Fruit fly (Drosophila melanogaster) whole organism, wandering third instar larva: ENCODE data around the gene Ptpa.
A peak's percentile ranks its signal among the peaks of the same experiment; 100 is the strongest.
"Not testable (repeated sequence)": the region's sequence is repeated elsewhere in the genome, so short reads cannot be mapped to it uniquely, and the experiment has no call there.

Experiments
- Abd-B ChIP-seq: fragments of >200 bp; optimal IDR thresholded peaks from 2 replicates; lab custom pipeline; 2017; ENCODE audit warnings: missing biosample characterization, missing genetic modification characterization
- CG32264 ChIP-seq: fragments of 200-800 bp; sonication (Bioruptor generic); optimal IDR thresholded peaks from 2 replicates; lab custom pipeline; 2016; ENCODE audit warnings: missing biosample characterization, missing genetic modification characterization
- CG9705 ChIP-seq: fragments of 200-800 bp; sonication (Bioruptor generic); optimal IDR thresholded peaks from 2 replicates; lab custom pipeline; 2018; ENCODE audit warnings: missing biosample characterization, mild to moderate bottlenecking, missing genetic modification characterization
- CrebA ChIP-seq: fragments of 200-800 bp; sonication (Bioruptor generic); optimal IDR thresholded peaks from 2 replicates; lab custom pipeline; 2016; ENCODE audit warnings: missing biosample characterization, mild to moderate bottlenecking, missing genetic modification characterization, borderline replicate concordance
- Dfd ChIP-seq: fragments of >200 bp; optimal IDR thresholded peaks from 2 replicates; lab custom pipeline; 2017; ENCODE audit warnings: missing biosample characterization, missing genetic modification characterization
- Dif ChIP-seq: fragments of 200-275, 200-300 bp; sonication (Bioruptor generic); optimal IDR thresholded peaks from 2 replicates; lab custom pipeline; 2018; ENCODE audit warnings: missing biosample characterization, missing genetic modification characterization; ENCODE audit not compliant: partially characterized antibody
- GATAd ChIP-seq: sonication (Bioruptor generic); optimal IDR thresholded peaks from 2 replicates; lab custom pipeline; 2016; ENCODE audit warnings: missing biosample characterization, missing genetic modification characterization
- HLH106 ChIP-seq: fragments of 200-800 bp; optimal IDR thresholded peaks from 3 replicates; lab custom pipeline; 2019; ENCODE audit warnings: missing biosample characterization, mild to moderate bottlenecking, missing genetic modification characterization, moderate library complexity
- Hnf4 ChIP-seq: fragments of 200-800 bp; sonication (Bioruptor generic); optimal IDR thresholded peaks from 2 replicates; lab custom pipeline; 2016; ENCODE audit warnings: missing biosample characterization, mild to moderate bottlenecking, missing genetic modification characterization
- Hr78 ChIP-seq: fragments of >200 bp; optimal IDR thresholded peaks from 2 replicates; lab custom pipeline; 2017; ENCODE audit warnings: missing biosample characterization, missing genetic modification characterization
- Hr83 ChIP-seq: fragments of 200-300 bp; sonication (Bioruptor generic); optimal IDR thresholded peaks from 2 replicates; lab custom pipeline; 2016; ENCODE audit warnings: missing biosample characterization, mild to moderate bottlenecking, missing genetic modification characterization, moderate library complexity; ENCODE audit not compliant: poor library complexity, severe bottlenecking
- Jra ChIP-seq: sonication (Bioruptor generic); optimal IDR thresholded peaks from 2 replicates; lab custom pipeline; 2016; ENCODE audit warnings: missing biosample characterization, missing genetic modification characterization
- Mio ChIP-seq: sonication (Bioruptor generic); optimal IDR thresholded peaks from 2 replicates; lab custom pipeline; 2016; ENCODE audit warnings: missing biosample characterization, missing genetic modification characterization
- Myc ChIP-seq: fragments of >200 bp; optimal IDR thresholded peaks from 2 replicates; lab custom pipeline; 2017
- N ChIP-seq: fragments of >200 bp; optimal IDR thresholded peaks from 2 replicates; lab custom pipeline; 2018; ENCODE audit warnings: missing biosample characterization, missing external identifiers, missing genetic modification characterization
- OdsH ChIP-seq: fragments of 200-800 bp; sonication (Bioruptor generic); optimal IDR thresholded peaks from 2 replicates; lab custom pipeline; 2016; ENCODE audit warnings: missing biosample characterization, mild to moderate bottlenecking, missing genetic modification characterization
- Rel ChIP-seq, 2 experiments: fragments of 200-800 bp; sonication (Bioruptor generic) in 1 of 2; optimal IDR thresholded peaks; 2 replicates in 1 of 2; 3 replicates in 1 of 2; lab custom pipeline; 2016 to 2019; ENCODE audit warnings: mild to moderate bottlenecking in 2 of 2, missing biosample characterization in 2 of 2, missing genetic modification characterization in 2 of 2, moderate library complexity in 1 of 2
- Sp1 ChIP-seq: fragments of 200-800 bp; sonication (Bioruptor generic); optimal IDR thresholded peaks from 3 replicates; lab custom pipeline; 2019; ENCODE audit warnings: missing biosample characterization, mild to moderate bottlenecking, missing genetic modification characterization, moderate library complexity
- Vsx2 ChIP-seq: fragments of 200-300, 225-300 bp; sonication (Bioruptor generic); optimal IDR thresholded peaks from 2 replicates; lab custom pipeline; 2018; ENCODE audit warnings: missing biosample characterization, missing genetic modification characterization; ENCODE audit not compliant: partially characterized antibody
- br ChIP-seq: fragments of 200-800 bp; sonication (Bioruptor generic); optimal IDR thresholded peaks from 2 replicates; lab custom pipeline; 2016; ENCODE audit warnings: missing biosample characterization, missing genetic modification characterization
- dl ChIP-seq, 2 experiments: fragments of 175-275, 200-275 bp in 1 of 2; fragments of 200-275 bp in 1 of 2; sonication (Bioruptor generic); optimal IDR thresholded peaks; lab custom pipeline; 2018; ENCODE audit warnings: mild to moderate bottlenecking in 2 of 2, missing biosample characterization in 2 of 2, missing genetic modification characterization in 2 of 2, moderate library complexity in 2 of 2; ENCODE audit not compliant: partially characterized antibody in 2 of 2, insufficient read depth in 1 of 2
- dsf ChIP-seq: sonication (Bioruptor generic); optimal IDR thresholded peaks from 2 replicates; lab custom pipeline; 2016; ENCODE audit warnings: missing biosample characterization, missing genetic modification characterization, borderline replicate concordance
- foxo ChIP-seq, 2 experiments: fragments of 200-800 bp; sonication (Bioruptor generic); optimal IDR thresholded peaks; 2 replicates in 1 of 2; 3 replicates in 1 of 2; lab custom pipeline; 2016 to 2017; ENCODE audit warnings: missing biosample characterization in 2 of 2, missing genetic modification characterization in 2 of 2
- fru ChIP-seq: fragments of 200-800 bp; sonication (Bioruptor generic); optimal IDR thresholded peaks from 3 replicates; lab custom pipeline; 2016; ENCODE audit warnings: missing biosample characterization, mild to moderate bottlenecking, missing genetic modification characterization
- h ChIP-seq: fragments of 200-800 bp; sonication (Bioruptor generic); optimal IDR thresholded peaks from 3 replicates; lab custom pipeline; 2016; ENCODE audit warnings: missing biosample characterization, mild to moderate bottlenecking, missing genetic modification characterization
- jim ChIP-seq: fragments of 175-275, 200-325 bp; sonication (Bioruptor generic); optimal IDR thresholded peaks from 2 replicates; lab custom pipeline; 2016; ENCODE audit warnings: missing biosample characterization, mild to moderate bottlenecking, missing genetic modification characterization
- lola ChIP-seq: fragments of >200 bp; optimal IDR thresholded peaks from 2 replicates; lab custom pipeline; 2017; ENCODE audit warnings: missing biosample characterization, missing genetic modification characterization
- pan ChIP-seq: fragments of >200 bp; optimal IDR thresholded peaks from 2 replicates; lab custom pipeline; 2017
- sv ChIP-seq: fragments of 200-800 bp; sonication (Bioruptor generic); optimal IDR thresholded peaks from 3 replicates; lab custom pipeline; 2016; ENCODE audit warnings: missing biosample characterization, missing genetic modification characterization
- tai ChIP-seq: sonication (Bioruptor generic); optimal IDR thresholded peaks from 2 replicates; lab custom pipeline; 2016; ENCODE audit warnings: missing biosample characterization, missing genetic modification characterization
- usp ChIP-seq: fragments of >200 bp; optimal IDR thresholded peaks from 2 replicates; lab custom pipeline; 2017; ENCODE audit warnings: missing biosample characterization, missing genetic modification characterization
- woc ChIP-seq: sonication (Bioruptor generic); optimal IDR thresholded peaks from 2 replicates; lab custom pipeline; 2016; ENCODE audit warnings: missing biosample characterization, mild to moderate bottlenecking, missing genetic modification characterization

The Ptpa gene

dm6 chr2L:3375611-3376010 is 1.2 kb upstream of the Ptpa start, which contains the start of gene CG15412:
CG15412 (minus strand) TSS chr2L:3375711.
- TF ChIP-seq CG9705 (GFP tag; lab: Kevin White, UChicago) = no peak
- no peak for TF ChIP-seq usp (GFP tag; lab: Kevin White, UChicago)
- TF ChIP-seq lola (GFP tag; lab: Kevin White, UChicago) = no peak
- TF ChIP-seq Hr78 (GFP tag; lab: Kevin White, UChicago) = no peak
- no peak for TF ChIP-seq N (GFP tag; lab: Kevin White, UChicago)
- TF ChIP-seq Dfd (GFP tag; lab: Kevin White, UChicago) = no peak

dm6 chr2L:3387643-3388042 is 10.8 kb downstream of the Ptpa start, which contains the start of gene Sfp23F:
Sfp23F (minus strand) TSS chr2L:3387743.
- TF ChIP-seq dsf (GFP tag; lab: Kevin White, UChicago) (no peak), Sp1 (GFP tag; lab: Kevin White, UChicago) (no peak)

dm6 chr2L:3388396-3388795 is 11.6 kb downstream of the Ptpa start, which contains the start of gene CG42460:
CG42460 (minus strand) TSS chr2L:3388496.
- TF ChIP-seq Mio; Abd-B; sv (GFP tag; lab: Kevin White, UChicago): not testable (repeated sequence)
- TF ChIP-seq, all 38 proteins: peak for 0; not testable (repeated sequence) for 38

dm6 chr2L:3397594-3398073 is 20.8 kb downstream of the Ptpa start, which contains the start of gene CG34175:
CG34175 (plus strand) TSS chr2L:3398023.
- TF ChIP-seq tai (no peak), usp (GFP tag; lab: Kevin White, UChicago) (no peak), h (GFP tag; lab: Kevin White, UChicago) (no peak), Vsx2 (GFP tag; lab: Kevin White, UChicago) (no peak), dl (GFP tag; optimal IDR thresholded peaks at IDR 0.05; lab: Kevin White, UChicago; ENCODE audit: insufficient read depth in 1 of 2, partially characterized antibody in 2 of 2) (no peak), HLH106 (no peak), jim (no peak), Sp1 (GFP tag; lab: Kevin White, UChicago) (no peak), Myc (lab: Kevin White, UChicago) (no peak), dsf (GFP tag; lab: Kevin White, UChicago) (no peak), Jra (GFP tag; lab: Kevin White, UChicago) (no peak), Dif (GFP tag; lab: Kevin White, UChicago) (no peak), pan (lab: Kevin White, UChicago) (no peak)

dm6 chr2L:3407722-3408121 is 30.9 kb downstream of the Ptpa start:
- TF ChIP-seq Dfd (GFP tag; lab: Kevin White, UChicago) = peak; percentile 98
- no peak for TF ChIP-seq woc (GFP tag; lab: Kevin White, UChicago)

dm6 chr2L:3410260-3410659 is 33.5 kb downstream of the Ptpa start, which contains the start of gene CG8840:
CG8840 (plus strand) TSS chr2L:3410560.
- TF ChIP-seq foxo (GFP tag; optimal IDR thresholded peaks at IDR 0.05; lab: Kevin White, UChicago) (no peak), Hnf4 (GFP tag; lab: Kevin White, UChicago) (no peak), CG9705 (GFP tag; lab: Kevin White, UChicago) (no peak), lola (GFP tag; lab: Kevin White, UChicago) (no peak), HLH106 (no peak), CrebA (GFP tag; lab: Kevin White, UChicago) (no peak), OdsH (GFP tag; lab: Kevin White, UChicago) (no peak), CG32264 (GFP tag; lab: Kevin White, UChicago) (no peak), fru (no peak), br (GFP tag; lab: Kevin White, UChicago) (no peak), usp (GFP tag; lab: Kevin White, UChicago) (no peak), tai (no peak), Hr83 (no peak), dl (GFP tag; optimal IDR thresholded peaks at IDR 0.05; lab: Kevin White, UChicago; ENCODE audit: insufficient read depth in 1 of 2, partially characterized antibody in 2 of 2) (no peak), N (GFP tag; lab: Kevin White, UChicago) (no peak), Rel (GFP tag; optimal IDR thresholded peaks at IDR 0.05; lab: Kevin White, UChicago) (no peak), Rel (tag; optimal IDR thresholded peaks at IDR 0.05; lab: Kevin White, UChicago) (no peak), h (GFP tag; lab: Kevin White, UChicago) (no peak), GATAd (no peak), sv (GFP tag; lab: Kevin White, UChicago) (no peak), Myc (lab: Kevin White, UChicago) (no peak)
- TF ChIP-seq, all 38 proteins: peak for 0
